Worm (Caenorhabditis elegans) whole organism, late embryonic: ENCODE data around the gene srd-47.

Experiments
- C08G9.2 ChIP-seq: sonication (generic microtip); optimal IDR thresholded peaks from 2 replicates; lab custom pipeline; 2016; ENCODE audit warnings: mild to moderate bottlenecking, missing genetic modification characterization, moderate library complexity, missing compliant biosample characterization
- C38D4.7 ChIP-seq: fragments of 200-800 bp; sonication (Bioruptor generic); optimal IDR thresholded peaks from 2 replicates; lab custom pipeline; 2018; ENCODE audit warnings: mild to moderate bottlenecking, missing genetic modification characterization, moderate library complexity, missing compliant biosample characterization
- F13H6.1 ChIP-seq: sonication (generic microtip); optimal IDR thresholded peaks from 2 replicates; lab custom pipeline; 2016; ENCODE audit warnings: missing genetic modification characterization, missing compliant biosample characterization
- K09A11.1 ChIP-seq: sonication (generic microtip); optimal IDR thresholded peaks from 2 replicates; lab custom pipeline; 2017; ENCODE audit warnings: antibody characterized with exemption, mild to moderate bottlenecking, missing genetic modification characterization, missing compliant biosample characterization; ENCODE audit not compliant: insufficient read depth
- T23F11.4 ChIP-seq: fragments of 200-800 bp; sonication (Bioruptor generic); optimal IDR thresholded peaks from 2 replicates; lab custom pipeline; 2018; ENCODE audit warnings: mild to moderate bottlenecking, missing genetic modification characterization, missing compliant biosample characterization
- ama-1 ChIP-seq: fragments of 150-350 bp; optimal IDR thresholded peaks from 2 replicates; lab custom pipeline; 2014
- ceh-18 ChIP-seq: sonication (generic microtip); optimal IDR thresholded peaks from 2 replicates; lab custom pipeline; 2016; ENCODE audit warnings: missing genetic modification characterization, missing compliant biosample characterization
- ceh-19 ChIP-seq: fragments of 200-800 bp; sonication (Bioruptor generic); optimal IDR thresholded peaks from 2 replicates; lab custom pipeline; 2018; ENCODE audit warnings: mild to moderate bottlenecking, missing genetic modification characterization, missing compliant biosample characterization
- ceh-22 ChIP-seq: sonication (generic microtip); optimal IDR thresholded peaks from 2 replicates; lab custom pipeline; 2017; ENCODE audit warnings: missing biosample characterization, missing genetic modification characterization
- ceh-24 ChIP-seq: sonication (generic microtip); optimal IDR thresholded peaks from 2 replicates; lab custom pipeline; 2016; ENCODE audit warnings: mild to moderate bottlenecking, missing genetic modification characterization, missing compliant biosample characterization
- ceh-30 ChIP-seq: fragments of 150-350 bp; optimal IDR thresholded peaks from 2 replicates; lab custom pipeline; 2014; ENCODE audit warnings: missing biosample characterization, missing genetic modification characterization
- ceh-34 ChIP-seq: sonication (generic microtip); optimal IDR thresholded peaks from 2 replicates; lab custom pipeline; 2016; ENCODE audit warnings: mild to moderate bottlenecking, missing genetic modification characterization, missing compliant biosample characterization
- ceh-45 ChIP-seq: fragments of 200-800 bp; sonication (Bioruptor generic); IDR thresholded peaks from 2 replicates; pipeline ENCODE4 v1.3.6; 2022; ENCODE audit warnings: missing genetic modification reagents, missing genetic modification characterization, missing compliant biosample characterization
- ceh-48 ChIP-seq: sonication (generic microtip); optimal IDR thresholded peaks from 2 replicates; lab custom pipeline; 2016; ENCODE audit warnings: missing genetic modification characterization, inconsistent platforms, missing compliant biosample characterization
- ceh-9 ChIP-seq: sonication (generic microtip); optimal IDR thresholded peaks from 2 replicates; lab custom pipeline; 2016; ENCODE audit warnings: mild to moderate bottlenecking, missing genetic modification characterization, inconsistent platforms, missing compliant biosample characterization
- che-1 ChIP-seq: sonication (generic microtip); optimal IDR thresholded peaks from 2 replicates; lab custom pipeline; 2016; ENCODE audit warnings: mild to moderate bottlenecking, missing genetic modification characterization, missing compliant biosample characterization
- dmd-4 ChIP-seq: sonication (generic microtip); optimal IDR thresholded peaks from 2 replicates; lab custom pipeline; 2016; ENCODE audit warnings: borderline replicate concordance, missing genetic modification characterization, missing compliant biosample characterization
- elt-2 ChIP-seq: sonication (generic microtip); optimal IDR thresholded peaks from 2 replicates; lab custom pipeline; 2016; ENCODE audit warnings: missing genetic modification reagents, missing genetic modification characterization, missing compliant biosample characterization
- elt-4 ChIP-seq: sonication (generic microtip); optimal IDR thresholded peaks from 2 replicates; lab custom pipeline; 2016; ENCODE audit warnings: missing genetic modification characterization, missing compliant biosample characterization
- fkh-10 ChIP-seq: fragments of 150-350 bp; optimal IDR thresholded peaks from 2 replicates; lab custom pipeline; 2014; ENCODE audit warnings: missing biosample characterization, missing genetic modification reagents, missing genetic modification characterization
- fkh-6 ChIP-seq: sonication (generic microtip); optimal IDR thresholded peaks from 2 replicates; lab custom pipeline; 2016; ENCODE audit warnings: missing genetic modification characterization, missing compliant biosample characterization
- hlh-13 ChIP-seq: fragments of 200-800 bp; sonication (Bioruptor generic); optimal IDR thresholded peaks from 2 replicates; lab custom pipeline; 2018; ENCODE audit warnings: mild to moderate bottlenecking, missing genetic modification characterization, missing compliant biosample characterization
- hlh-15 ChIP-seq: sonication (generic microtip); optimal IDR thresholded peaks from 2 replicates; lab custom pipeline; 2016; ENCODE audit warnings: missing genetic modification characterization, missing compliant biosample characterization
- hlh-30 ChIP-seq: sonication (generic microtip); optimal IDR thresholded peaks from 2 replicates; lab custom pipeline; 2017; ENCODE audit warnings: antibody characterized with exemption, missing genetic modification characterization, missing compliant biosample characterization; ENCODE audit not compliant: insufficient read depth
- hlh-6 ChIP-seq: sonication (generic microtip); optimal IDR thresholded peaks from 2 replicates; lab custom pipeline; 2016; ENCODE audit warnings: missing genotype, missing genetic modification characterization, missing compliant biosample characterization
- lin-11 ChIP-seq: fragments of 200-800 bp; sonication (Bioruptor generic); optimal IDR thresholded peaks from 2 replicates; lab custom pipeline; 2018; ENCODE audit warnings: mild to moderate bottlenecking, missing genetic modification characterization, missing compliant biosample characterization
- madf-2 ChIP-seq: sonication (generic microtip); optimal IDR thresholded peaks from 2 replicates; lab custom pipeline; 2017; ENCODE audit warnings: missing genetic modification characterization, missing compliant biosample characterization
- mec-3 ChIP-seq: sonication (generic microtip); optimal IDR thresholded peaks from 2 replicates; lab custom pipeline; 2016; ENCODE audit warnings: borderline replicate concordance, missing genetic modification characterization, missing compliant biosample characterization
- nfya-1 ChIP-seq: sonication (generic microtip); optimal IDR thresholded peaks from 2 replicates; lab custom pipeline; 2017; ENCODE audit warnings: missing genetic modification characterization, mild to moderate bottlenecking, missing compliant biosample characterization, antibody characterized with exemption, moderate library complexity
- npax-4 ChIP-seq: sonication (generic microtip); optimal IDR thresholded peaks from 2 replicates; lab custom pipeline; 2016; ENCODE audit warnings: missing genetic modification characterization, missing compliant biosample characterization
- odd-2 ChIP-seq: sonication (generic microtip); optimal IDR thresholded peaks from 2 replicates; lab custom pipeline; 2017; ENCODE audit warnings: antibody characterized with exemption, mild to moderate bottlenecking, missing genetic modification characterization, missing compliant biosample characterization
- pag-3 ChIP-seq: sonication (generic microtip); optimal IDR thresholded peaks from 2 replicates; lab custom pipeline; 2016; ENCODE audit warnings: missing compliant biosample characterization, missing genetic modification characterization, borderline replicate concordance
- pat-9 ChIP-seq: fragments of 200-800 bp; sonication (Bioruptor generic); optimal IDR thresholded peaks from 2 replicates; lab custom pipeline; 2018; ENCODE audit warnings: mild to moderate bottlenecking, missing genetic modification characterization, moderate library complexity, missing compliant biosample characterization
- pax-1 ChIP-seq: fragments of 150-350 bp; optimal IDR thresholded peaks from 2 replicates; lab custom pipeline; 2014; ENCODE audit warnings: missing biosample characterization, missing genetic modification characterization
- pha-2 ChIP-seq: sonication (generic microtip); optimal IDR thresholded peaks from 2 replicates; lab custom pipeline; 2017; ENCODE audit warnings: mild to moderate bottlenecking, missing genetic modification characterization, missing compliant biosample characterization
- pha-4 ChIP-seq: fragments of 150-350 bp; optimal IDR thresholded peaks from 2 replicates; lab custom pipeline; 2018; ENCODE audit warnings: missing biosample characterization, missing genetic modification reagents, missing genetic modification characterization
- pqm-1 ChIP-seq: sonication (generic microtip); optimal IDR thresholded peaks from 2 replicates; lab custom pipeline; 2016; ENCODE audit warnings: missing genetic modification characterization, missing compliant biosample characterization
- pros-1 ChIP-seq: fragments of 150-350 bp; optimal IDR thresholded peaks from 2 replicates; lab custom pipeline; 2014; ENCODE audit warnings: missing biosample characterization, missing genetic modification reagents, missing genetic modification characterization
- ref-2 ChIP-seq: sonication (generic microtip); optimal IDR thresholded peaks from 2 replicates; lab custom pipeline; 2016; ENCODE audit warnings: missing genetic modification characterization, missing compliant biosample characterization
- rnt-1 ChIP-seq: sonication (generic microtip); optimal IDR thresholded peaks from 2 replicates; lab custom pipeline; 2016; ENCODE audit warnings: missing genetic modification characterization, missing compliant biosample characterization
- sdc-2 ChIP-seq: sonication (generic microtip); optimal IDR thresholded peaks from 2 replicates; lab custom pipeline; 2016; ENCODE audit warnings: missing genotype, missing genetic modification characterization, missing compliant biosample characterization
- syd-9 ChIP-seq: sonication (generic microtip); optimal IDR thresholded peaks from 2 replicates; lab custom pipeline; 2016; ENCODE audit warnings: mild to moderate bottlenecking, missing genetic modification characterization, moderate library complexity, missing compliant biosample characterization

srd-47 gene

DNA sequence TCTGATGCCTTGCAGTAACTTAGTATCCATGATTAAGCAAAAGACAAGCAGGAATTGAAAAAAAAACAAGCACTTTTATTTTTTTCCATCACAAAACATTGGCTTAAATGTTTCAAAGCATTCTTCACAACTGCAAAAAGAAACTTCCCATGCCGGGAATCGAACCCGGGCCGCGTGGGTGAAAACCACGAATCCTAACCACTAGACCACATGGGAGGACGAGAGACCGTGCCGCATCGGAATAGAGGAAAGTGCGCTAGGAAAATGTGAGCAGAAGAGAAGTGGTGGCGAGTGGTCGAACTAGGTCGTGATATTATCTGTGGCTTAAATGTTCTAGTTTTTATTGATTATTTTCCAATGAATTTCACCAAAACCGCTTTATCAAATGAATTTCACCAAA lies 34.1 kb downstream of the srd-47 start (continued):
- TF ChIP-seq madf-2 (tag; lab: Kevin White, UChicago), result no peak
- TF ChIP-seq ceh-34 (tag; lab: Kevin White, UChicago), result peak; percentile 38
- TF ChIP-seq ama-1 (lab: Kevin White, UChicago), result no peak
- peak; percentile 47 for TF ChIP-seq lin-11 (tag; lab: Kevin White, UChicago)
- TF ChIP-seq fkh-6, result no peak
- TF ChIP-seq dmd-4, result no peak
- peak; percentile 32 for TF ChIP-seq ceh-19 (GFP tag; lab: Kevin White, UChicago)
- TF ChIP-seq ceh-30 (tag; lab: Kevin White, UChicago), result no peak
- no peak for TF ChIP-seq hlh-13
- no peak for TF ChIP-seq pag-3 (tag; lab: Kevin White, UChicago)
- TF ChIP-seq ceh-48, result peak; percentile 27
- peak; percentile 21 for TF ChIP-seq ref-2 (tag; lab: Kevin White, UChicago)
- TF ChIP-seq T23F11.4 (GFP tag; lab: Kevin White, UChicago), result peak; percentile 32
- peak; percentile 56 for TF ChIP-seq che-1 (tag; lab: Kevin White, UChicago)
- peak; percentile 66 for TF ChIP-seq pat-9 (tag; lab: Kevin White, UChicago)
- TF ChIP-seq hlh-6 (tag; lab: Kevin White, UChicago), result peak; percentile 61
- no peak for TF ChIP-seq ceh-24
- peak; percentile 36 for TF ChIP-seq hlh-30 (tag; lab: Kevin White, UChicago)
- TF ChIP-seq C38D4.7 (GFP tag; lab: Kevin White, UChicago), result peak; percentile 20
- TF ChIP-seq syd-9 (tag; lab: Kevin White, UChicago), result peak; percentile 65
- no peak for TF ChIP-seq elt-4
- TF ChIP-seq ceh-18 (tag; lab: Kevin White, UChicago), result peak; percentile 56
- no peak for TF ChIP-seq odd-2 (tag; lab: Kevin White, UChicago)
- TF ChIP-seq pqm-1, result no peak
- peak; percentile 67 for TF ChIP-seq elt-2 (tag; lab: Kevin White, UChicago)
- TF ChIP-seq nfya-1 (tag; lab: Kevin White, UChicago), result peak; percentile 38
- TF ChIP-seq mec-3 (tag; lab: Kevin White, UChicago), result no peak
- no peak for TF ChIP-seq F13H6.1
- peak; percentile 53 for TF ChIP-seq C08G9.2 (tag; lab: Kevin White, UChicago)
- TF ChIP-seq K09A11.1 (tag; lab: Kevin White, UChicago), result no peak
- peak; percentile 56 for TF ChIP-seq fkh-10 (GFP tag; lab: Kevin White, UChicago)
- peak; percentile 92 for TF ChIP-seq sdc-2
- TF ChIP-seq pros-1 (tag; lab: Kevin White, UChicago), result no peak
- TF ChIP-seq, all 69 proteins: peak for 33

DNA sequence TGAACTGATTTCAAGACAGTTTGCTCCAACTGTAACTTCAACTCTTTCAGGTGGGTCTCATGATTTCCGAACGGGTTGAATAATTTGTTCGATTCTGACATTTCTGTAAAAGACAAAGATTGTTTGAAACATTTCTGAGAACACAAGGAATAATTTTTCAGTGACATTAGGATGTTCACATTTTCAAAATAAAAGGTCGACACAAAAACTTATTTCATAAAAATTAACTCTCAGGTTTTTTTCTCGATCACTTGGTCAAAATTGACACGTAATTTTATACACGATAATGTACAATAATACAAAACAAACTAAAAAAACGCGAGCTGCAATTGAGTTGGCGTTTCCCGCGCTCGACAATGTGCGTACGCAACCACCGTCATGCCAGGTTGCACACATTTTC lies 37.9 kb downstream of the srd-47 start, which contains the start of gene rif-1.2:
rif-1.2 (minus strand) TSS at position 101 of the 400 bp plus-strand sequence.
- TF ChIP-seq hlh-15 (tag; lab: Kevin White, UChicago) (no peak), ceh-22 (tag; lab: Kevin White, UChicago) (no peak), elt-4 (no peak), sdc-2 (no peak), T23F11.4 (GFP tag; lab: Kevin White, UChicago) (no peak), pha-4 (no peak), ceh-9 (tag; lab: Kevin White, UChicago) (no peak), pros-1 (tag; lab: Kevin White, UChicago) (no peak), npax-4 (no peak), hlh-30 (tag; lab: Kevin White, UChicago) (no peak), ceh-45 (GFP tag; lab: Robert Waterston, UW) (no peak), rnt-1 (tag; lab: Kevin White, UChicago) (no peak), K09A11.1 (tag; lab: Kevin White, UChicago) (no peak), pax-1 (tag; lab: Kevin White, UChicago) (no peak), pha-2 (no peak)
